Worm (Caenorhabditis elegans): Measurements from ENCODE around the gene T05A8.8.

ce11 chrII:2752536-2752935, 16.1 kb downstream of the T05A8.8 start, which contains the start of gene F29A7.6:
- peak; percentile 18 for TF ChIP-seq pha-4 (tag; optimal IDR thresholded peaks at IDR 0.05)
- no peak for TF ChIP-seq lin-32 (GFP tag; optimal IDR thresholded peaks at IDR 0.05)
- no peak for TF ChIP-seq elt-3 (tag; optimal IDR thresholded peaks at IDR 0.05)
- no peak for TF ChIP-seq mab-5 (tag; optimal IDR thresholded peaks at IDR 0.05)
- TF ChIP-seq elt-1 (tag; optimal IDR thresholded peaks at IDR 0.05; ENCODE audit: borderline replicate concordance, insufficient read depth), result no peak
- TF ChIP-seq snpc-4 (tag; optimal IDR thresholded peaks at IDR 0.05), result no peak
- no peak for TF ChIP-seq nhr-76 (tag; optimal IDR thresholded peaks at IDR 0.05)
- no peak for TF ChIP-seq blmp-1 (tag; optimal IDR thresholded peaks at IDR 0.05)
- TF ChIP-seq hlh-1 (tag; optimal IDR thresholded peaks at IDR 0.05), result peak; percentile 2
- no peak for TF ChIP-seq mls-2 (tag; optimal IDR thresholded peaks at IDR 0.05)
- TF ChIP-seq nhr-28 (tag; optimal IDR thresholded peaks at IDR 0.05), result no peak

All from whole organism, mixed stage, embryonic.